Worm (Caenorhabditis elegans): ENCODE measurements around the gene F59E12.1.

DNA sequence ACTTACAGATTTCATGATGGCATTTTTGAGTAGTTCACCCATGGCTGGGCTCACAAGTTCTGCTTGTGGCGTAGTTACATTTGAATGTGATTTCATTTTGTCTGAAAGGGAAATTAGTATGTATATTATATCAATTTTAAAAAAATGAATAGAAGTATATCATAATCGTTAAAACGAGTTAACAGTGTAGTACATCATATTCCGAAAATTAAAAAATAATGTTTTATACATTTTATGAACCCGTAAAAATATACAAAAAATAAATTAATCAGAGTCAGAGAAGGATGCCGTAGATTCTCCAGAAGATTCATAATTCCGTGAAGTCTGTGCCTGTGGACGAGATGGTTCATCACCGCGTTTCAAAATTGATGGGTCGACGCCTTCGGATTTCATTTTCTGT is 7.4 kb upstream of the F59E12.1 start, which contains the start of gene F59E12.9:
- no peak for TF ChIP-seq ama-1 (optimal IDR thresholded peaks at IDR 0.05)
- TF ChIP-seq nhr-77 (tag; optimal IDR thresholded peaks at IDR 0.05): no peak
- TF ChIP-seq nhr-11 (tag; optimal IDR thresholded peaks at IDR 0.05): no peak
